Worm (Caenorhabditis elegans) whole organism, L4/young adult: ENCODE measurements around the gene nspe-6.
"Not testable (repeated sequence)": the region's sequence is repeated elsewhere in the genome, so short reads cannot be mapped to it uniquely, and the experiment has no call there.

ENCODE experiments used
- W03F9.2 ChIP-seq: fragments of 150-350 bp; optimal IDR thresholded peaks from 2 replicates; lab custom pipeline; 2014; ENCODE audit warnings: missing biosample characterization, missing genetic modification characterization
- dao-5 ChIP-seq: sonication (generic microtip); optimal IDR thresholded peaks from 2 replicates; lab custom pipeline; 2016; ENCODE audit warnings: missing genotype, missing genetic modification characterization, moderate library complexity, missing compliant biosample characterization
- him-1 ChIP-seq: sonication (generic microtip); optimal IDR thresholded peaks from 2 replicates; lab custom pipeline; 2016; ENCODE audit warnings: missing genotype, missing genetic modification reagents, missing genetic modification characterization, missing compliant biosample characterization

The nspe-6 gene

DNA sequence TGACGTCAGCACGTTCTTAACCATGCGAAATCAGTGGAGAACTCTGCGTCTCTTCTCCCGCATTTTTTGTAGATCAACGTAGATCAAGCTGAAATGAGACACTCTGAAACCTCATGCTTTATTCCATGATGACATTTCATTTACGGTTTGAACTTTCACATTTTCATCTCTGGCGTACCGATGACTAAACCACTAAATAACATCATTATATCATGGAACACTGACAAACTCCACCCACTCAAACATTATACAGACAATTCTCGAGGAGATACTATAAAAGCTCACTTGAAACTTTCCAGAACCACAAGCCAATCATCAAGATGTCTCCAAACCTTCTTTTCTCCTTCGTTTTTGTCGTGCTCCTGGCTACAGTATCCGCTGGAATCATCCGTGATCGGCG is 10.9 kb upstream of the nspe-6 start, which contains the start of gene nspe-7:
nspe-7 (plus strand) TSS at position 301 of the 400 bp plus-strand sequence.
- no peak for TF ChIP-seq W03F9.2 (tag; lab: Kevin White, UChicago)
- TF ChIP-seq him-1 (tag; lab: Kevin White, UChicago) = no peak
- no peak for TF ChIP-seq dao-5 (tag; lab: Kevin White, UChicago)

DNA sequence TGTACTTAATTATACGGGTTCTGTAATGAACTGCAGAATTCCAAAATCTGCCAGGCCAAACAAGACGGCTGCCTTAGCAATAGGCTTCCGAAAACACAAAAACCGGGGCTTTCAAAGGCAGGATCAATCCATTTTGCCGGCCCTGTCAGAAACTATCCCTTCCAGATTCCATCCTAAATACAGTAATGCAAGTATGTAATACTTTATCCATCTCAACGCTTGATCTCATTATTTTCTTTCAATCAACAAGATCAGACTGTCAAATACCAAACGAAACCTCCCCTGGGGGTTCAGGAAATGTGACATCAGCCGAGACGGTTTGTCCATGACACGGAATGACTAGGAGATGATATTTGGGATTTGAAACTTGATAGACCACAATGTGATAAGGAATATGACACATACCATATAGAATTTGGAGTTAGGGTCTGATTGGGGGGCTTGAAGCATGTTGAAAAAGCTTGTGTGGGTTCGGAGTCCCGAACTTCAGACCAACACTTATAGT is 10.2 kb upstream of the nspe-6 start:
- TF ChIP-seq W03F9.2 (tag; lab: Kevin White, UChicago) = no peak
- no peak for TF ChIP-seq dao-5 (tag; lab: Kevin White, UChicago)
- no peak for TF ChIP-seq him-1 (tag; lab: Kevin White, UChicago)

DNA sequence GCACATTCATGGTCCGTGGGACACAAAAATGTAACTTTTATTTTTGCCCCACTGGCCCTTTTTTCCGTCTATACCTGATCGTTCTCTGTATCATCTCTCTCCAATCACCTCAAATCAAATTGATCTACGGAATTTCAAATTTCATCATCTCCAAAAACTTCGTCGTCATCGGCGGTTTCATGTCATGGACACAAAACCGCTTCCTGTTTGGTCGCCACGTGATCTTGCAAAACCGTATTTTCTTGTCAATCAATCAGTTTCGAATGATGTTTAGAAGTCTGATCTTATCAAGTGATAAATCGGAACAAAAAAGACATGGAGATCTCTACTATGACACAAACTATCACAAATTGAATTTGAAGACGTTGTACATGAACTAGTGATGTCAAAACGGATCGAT is 9.7 kb upstream of the nspe-6 start:
- TF ChIP-seq W03F9.2 (tag; lab: Kevin White, UChicago) = no peak
- no peak for TF ChIP-seq him-1 (tag; lab: Kevin White, UChicago)
- no peak for TF ChIP-seq dao-5 (tag; lab: Kevin White, UChicago)

DNA sequence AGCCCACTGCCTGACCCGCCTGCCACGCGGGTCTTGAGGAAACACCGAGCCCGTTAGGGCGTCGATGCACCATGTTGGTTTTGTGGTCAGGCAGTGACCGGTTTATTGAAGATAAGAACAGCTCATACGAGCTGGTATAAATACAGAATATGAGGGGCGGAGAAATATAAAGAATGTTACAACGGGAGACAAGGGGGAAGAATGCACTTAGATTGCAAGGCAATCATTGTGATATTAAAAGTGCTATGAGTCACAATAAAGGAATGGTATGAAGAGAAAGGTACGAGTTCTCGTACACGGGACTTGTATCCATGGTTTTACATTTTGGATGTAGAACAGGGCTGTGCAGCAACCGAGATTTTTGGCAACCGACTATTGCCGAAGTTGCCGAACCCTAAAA is 8.5 kb upstream of the nspe-6 start, which contains the start of gene Y38E10A.14:
Y38E10A.14 (minus strand) TSS at position 101 of the 400 bp plus-strand sequence.
- TF ChIP-seq him-1, W03F9.2, dao-5 (tag; lab: Kevin White, UChicago): not testable (repeated sequence)

DNA sequence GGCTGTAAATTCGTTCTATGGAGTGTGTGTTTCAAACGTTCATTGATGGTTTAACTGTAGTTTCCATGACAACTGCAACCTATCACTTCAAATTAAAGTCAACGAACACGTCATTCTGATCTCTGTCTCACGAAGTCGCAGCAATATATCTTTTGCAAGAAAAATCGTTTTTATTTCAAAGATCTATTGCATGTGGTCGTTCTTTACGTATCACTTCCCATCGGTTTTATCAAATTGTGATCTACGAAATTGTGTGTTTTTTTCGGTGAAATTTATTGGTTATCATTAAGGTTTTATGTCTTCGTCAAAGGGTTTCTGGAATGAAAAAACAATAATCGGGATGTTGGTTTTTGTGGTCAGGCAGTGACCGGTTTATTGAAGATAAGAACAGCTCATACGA is 6.9 kb upstream of the nspe-6 start:
- TF ChIP-seq him-1 (tag; lab: Kevin White, UChicago) = no peak
- no peak for TF ChIP-seq dao-5 (tag; lab: Kevin White, UChicago)
- TF ChIP-seq W03F9.2 (tag; lab: Kevin White, UChicago) = no peak

DNA sequence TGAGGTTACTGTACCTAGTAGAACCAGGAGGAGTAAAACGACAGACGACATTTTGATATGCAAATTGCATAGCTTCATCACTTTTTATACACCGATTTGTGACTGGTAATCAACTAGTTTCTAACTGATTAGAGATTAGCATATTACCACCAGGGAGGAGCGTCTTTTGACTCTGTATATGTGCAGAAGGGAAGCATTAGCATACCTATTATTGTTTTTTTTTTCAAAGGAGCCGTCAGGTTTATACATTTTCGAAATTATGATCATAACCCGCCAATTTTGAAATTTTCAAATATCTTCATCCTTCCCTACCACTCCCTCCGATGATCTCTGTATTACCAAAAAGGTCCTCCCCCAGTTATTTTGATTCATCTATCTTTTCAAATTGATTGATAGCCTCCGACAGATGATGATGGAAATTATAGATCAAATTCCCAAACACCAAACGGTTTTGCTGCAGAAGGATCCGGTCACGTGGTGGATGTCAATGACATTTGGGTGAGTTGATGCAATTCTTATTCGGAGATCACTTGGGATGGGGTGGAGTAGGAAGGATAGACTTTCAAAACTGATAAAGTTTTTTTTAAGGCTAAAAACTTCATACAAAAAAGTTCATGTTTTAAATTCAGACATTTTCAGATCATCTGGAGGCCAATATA is 6.1 kb upstream of the nspe-6 start, which contains the start of gene nspe-8:
nspe-8 (minus strand) TSS at position 51 of the 659 bp plus-strand sequence.
- no peak for TF ChIP-seq him-1 (tag; lab: Kevin White, UChicago)
- TF ChIP-seq dao-5 (tag; lab: Kevin White, UChicago) = no peak
- TF ChIP-seq W03F9.2 (tag; lab: Kevin White, UChicago) = no peak

DNA sequence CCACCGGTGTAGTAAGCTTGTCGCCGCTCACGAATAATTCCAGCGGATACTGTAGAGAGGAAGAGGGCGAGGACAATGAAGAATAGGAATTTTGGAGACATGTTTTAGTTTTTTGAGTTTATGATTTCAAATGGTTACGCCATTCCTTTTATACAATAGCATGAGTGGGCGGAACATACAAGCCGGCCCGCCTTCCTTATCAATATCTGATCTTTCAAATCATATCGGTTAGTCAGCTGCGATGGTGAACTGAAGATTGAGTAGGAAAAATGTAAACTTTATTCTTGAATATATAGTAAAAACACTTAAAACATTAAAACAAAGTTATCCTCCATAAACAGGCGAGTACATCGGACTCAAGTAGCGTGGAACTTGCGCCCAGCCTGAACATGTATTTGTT is 4.8 kb upstream of the nspe-6 start, which contains the start of gene nspe-1:
nspe-1 (minus strand) TSS at position 101 of the 400 bp plus-strand sequence.
- TF ChIP-seq dao-5 (tag; lab: Kevin White, UChicago) = no peak
- no peak for TF ChIP-seq W03F9.2 (tag; lab: Kevin White, UChicago)
- TF ChIP-seq him-1 (tag; lab: Kevin White, UChicago) = no peak

DNA sequence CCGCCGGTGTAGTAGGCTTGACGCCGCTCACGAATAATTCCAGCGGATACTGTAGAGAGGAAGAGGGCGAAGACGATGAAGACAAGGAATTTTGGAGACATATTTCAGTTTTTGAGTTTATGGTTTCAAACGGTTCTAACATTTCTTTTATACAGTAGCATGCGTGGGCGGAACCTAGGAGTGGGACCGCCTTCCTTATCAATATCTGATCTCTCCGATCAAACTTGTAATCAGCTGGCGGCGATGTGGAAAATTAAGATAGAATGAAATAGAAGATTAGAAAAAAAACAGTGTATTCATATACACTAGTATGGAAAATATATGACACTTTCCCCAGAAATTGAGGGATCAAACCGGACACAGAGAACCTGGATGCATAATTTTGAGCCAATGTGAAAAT is 3.3 kb upstream of the nspe-6 start, which contains the start of gene nspe-2:
nspe-2 (minus strand) TSS at position 101 of the 400 bp plus-strand sequence.
- TF ChIP-seq him-1 (tag; lab: Kevin White, UChicago) = no peak
- TF ChIP-seq dao-5 (tag; lab: Kevin White, UChicago) = no peak
- no peak for TF ChIP-seq W03F9.2 (tag; lab: Kevin White, UChicago)

DNA sequence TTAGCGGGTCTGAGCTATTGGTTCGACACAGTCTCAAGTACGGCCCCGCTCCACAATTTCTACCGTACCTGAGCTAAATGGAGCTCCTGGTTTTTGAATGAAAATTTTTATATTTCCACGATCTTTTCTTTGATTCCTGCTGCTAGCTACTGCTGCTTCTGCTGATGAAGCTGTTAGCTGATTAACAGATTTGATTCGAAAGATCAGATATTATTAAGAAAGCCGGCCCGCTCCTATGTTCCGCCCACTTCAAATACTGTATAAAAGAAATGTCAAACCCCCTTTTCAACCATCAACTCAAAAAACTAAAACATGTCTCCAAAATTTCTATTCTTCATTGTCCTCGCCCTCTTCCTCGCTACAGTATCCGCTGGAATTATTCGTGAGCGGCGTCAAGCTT is 1.6 kb upstream of the nspe-6 start, which contains the start of gene nspe-3:
nspe-3 (plus strand) TSS at position 301 of the 400 bp plus-strand sequence.
- TF ChIP-seq dao-5 (tag; lab: Kevin White, UChicago) (no peak), him-1 (tag; lab: Kevin White, UChicago) (no peak), W03F9.2 (tag; lab: Kevin White, UChicago) (no peak)

DNA sequence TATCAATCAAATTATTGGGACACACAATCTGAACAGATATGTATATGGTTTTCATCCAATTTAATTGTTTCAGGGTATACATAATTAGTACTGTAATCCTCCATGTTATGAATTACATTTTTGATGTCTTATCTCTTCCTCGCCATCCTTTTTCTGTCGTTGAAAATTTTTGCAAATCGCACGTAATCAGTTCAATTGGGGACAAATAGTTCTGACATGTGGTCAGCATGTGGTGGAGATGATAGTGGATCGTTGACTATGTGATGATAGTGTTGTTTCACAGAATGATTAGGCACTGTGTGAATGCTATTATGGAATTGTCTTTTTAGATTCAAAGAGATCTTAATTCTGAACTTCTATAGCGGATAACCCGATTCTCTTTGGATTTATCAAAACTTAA is 568 bp downstream of the nspe-6 start:
- TF ChIP-seq dao-5 (tag; lab: Kevin White, UChicago) = no peak
- TF ChIP-seq W03F9.2 (tag; lab: Kevin White, UChicago) = no peak
- no peak for TF ChIP-seq him-1 (tag; lab: Kevin White, UChicago)

DNA sequence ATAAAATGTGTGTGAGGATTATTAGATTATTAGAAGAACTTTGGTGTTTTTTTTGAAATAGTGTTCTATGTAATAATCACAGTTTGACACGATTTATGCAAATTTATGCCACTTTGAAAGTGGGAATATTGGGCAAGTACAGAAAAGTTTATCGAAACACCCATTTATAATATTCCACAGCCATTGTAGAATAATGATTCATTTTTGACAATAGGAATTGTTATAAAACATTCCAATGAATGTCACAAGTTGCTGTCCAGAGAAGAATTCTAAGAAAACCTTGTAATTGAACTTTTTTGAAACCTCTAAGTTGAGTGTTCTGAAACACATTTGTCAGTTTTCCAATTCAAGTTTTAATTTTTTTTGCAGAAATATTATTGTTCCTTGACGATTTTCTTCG is 3.8 kb downstream of the nspe-6 start, which contains the start of gene nspe-4:
nspe-4 (plus strand) TSS at position 301 of the 400 bp plus-strand sequence.
- no peak for TF ChIP-seq dao-5 (tag; lab: Kevin White, UChicago)
- TF ChIP-seq W03F9.2 (tag; lab: Kevin White, UChicago) = no peak
- TF ChIP-seq him-1 (tag; lab: Kevin White, UChicago) = no peak

DNA sequence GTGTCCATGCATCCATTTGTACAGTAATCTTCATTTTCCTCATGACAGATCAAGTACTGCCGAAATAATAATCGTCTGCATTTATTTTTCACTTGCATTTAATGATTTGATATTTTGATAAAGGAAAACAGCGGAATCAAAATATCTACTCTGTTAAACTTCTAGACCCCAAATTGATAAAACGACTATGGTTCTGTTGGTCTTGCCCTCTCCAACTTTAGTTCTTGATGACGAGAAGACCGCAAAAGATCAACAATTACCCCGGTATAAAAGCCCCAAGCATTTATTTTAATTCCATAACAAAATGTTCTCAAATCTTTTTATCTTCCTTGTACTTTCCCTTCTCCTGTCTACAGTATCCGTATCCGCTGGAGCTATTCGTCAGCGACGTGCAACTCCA is 7.3 kb downstream of the nspe-6 start, which contains the start of gene Y38E10A.9:
Y38E10A.9 (plus strand) TSS at position 301 of the 400 bp plus-strand sequence.
- no peak for TF ChIP-seq W03F9.2 (tag; lab: Kevin White, UChicago)
- TF ChIP-seq him-1 (tag; lab: Kevin White, UChicago) = no peak
- no peak for TF ChIP-seq dao-5 (tag; lab: Kevin White, UChicago)

DNA sequence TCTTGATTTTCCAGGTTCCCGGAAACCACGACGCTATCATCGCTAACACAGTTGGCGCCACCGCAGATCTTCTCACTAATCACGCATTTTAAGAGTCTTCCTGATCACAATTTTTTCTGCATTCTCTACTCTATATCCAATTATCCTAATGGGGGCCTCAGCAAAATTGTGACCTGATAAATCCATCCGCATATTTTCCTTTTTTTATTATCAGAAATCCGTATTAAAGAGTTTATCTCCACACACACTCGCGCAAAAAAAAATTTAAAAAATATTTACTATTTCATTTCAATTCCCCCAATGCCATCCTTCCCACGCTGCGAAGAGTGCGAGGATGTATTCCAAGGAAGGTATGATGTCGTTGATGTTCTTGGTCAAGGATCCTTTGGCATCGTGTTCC is 9.1 kb downstream of the nspe-6 start, which contains the start of gene Y38E10A.8:
Y38E10A.8 (plus strand) TSS at position 301 of the 400 bp plus-strand sequence.
- TF ChIP-seq him-1 (tag; lab: Kevin White, UChicago) = no peak
- no peak for TF ChIP-seq dao-5 (tag; lab: Kevin White, UChicago)
- no peak for TF ChIP-seq W03F9.2 (tag; lab: Kevin White, UChicago)
